Worm (Caenorhabditis elegans) whole organism, midembryonic: Measurements from ENCODE around the gene F55B11.2.

Experiments used
- T22C8.4 ChIP-seq: fragments of 200-800 bp; sonication (Bioruptor generic); IDR thresholded peaks from 2 replicates; pipeline ENCODE4 v1.3.6; 2022; ENCODE audit warnings: missing genetic modification characterization, missing compliant biosample characterization
- cog-1 ChIP-seq: sonication (generic microtip); optimal IDR thresholded peaks from 2 replicates; lab custom pipeline; 2016; ENCODE audit warnings: missing genetic modification characterization, missing compliant biosample characterization
- flt-1 ChIP-seq: fragments of 200-800 bp; sonication (Bioruptor generic); IDR thresholded peaks from 2 replicates; pipeline ENCODE4 v1.3.6; 2022; ENCODE audit warnings: missing genetic modification characterization, missing compliant biosample characterization
- klf-2 ChIP-seq: fragments of 200-800 bp; sonication (Bioruptor generic); conservative IDR thresholded peaks from 2 replicates; pipeline ENCODE4 v1.3.6; 2022; ENCODE audit warnings: missing genetic modification reagents, missing genetic modification characterization, missing compliant biosample characterization
- med-1 ChIP-seq: sonication (generic microtip); optimal IDR thresholded peaks from 2 replicates; lab custom pipeline; 2017; ENCODE audit warnings: missing genetic modification characterization, mild to moderate bottlenecking, missing compliant biosample characterization, antibody characterized with exemption, missing genetic modification reagents; ENCODE audit not compliant: insufficient read depth
- ref-1 ChIP-seq: fragments of 200-800 bp; sonication (Bioruptor generic); conservative IDR thresholded peaks from 2 replicates; pipeline ENCODE4 v1.3.6; 2022; ENCODE audit warnings: missing genetic modification reagents, missing genetic modification characterization, missing compliant biosample characterization
- tab-1 ChIP-seq: fragments of 200-800 bp; sonication (Bioruptor generic); IDR thresholded peaks from 2 replicates; pipeline ENCODE4 v1.3.6; 2022; ENCODE audit warnings: missing genetic modification characterization, missing compliant biosample characterization
- ztf-29 ChIP-seq: fragments of 200-800 bp; sonication (Bioruptor generic); IDR thresholded peaks from 2 replicates; pipeline ENCODE4 v1.3.6; 2022; ENCODE audit warnings: missing genetic modification reagents, missing genetic modification characterization, missing compliant biosample characterization

DNA sequence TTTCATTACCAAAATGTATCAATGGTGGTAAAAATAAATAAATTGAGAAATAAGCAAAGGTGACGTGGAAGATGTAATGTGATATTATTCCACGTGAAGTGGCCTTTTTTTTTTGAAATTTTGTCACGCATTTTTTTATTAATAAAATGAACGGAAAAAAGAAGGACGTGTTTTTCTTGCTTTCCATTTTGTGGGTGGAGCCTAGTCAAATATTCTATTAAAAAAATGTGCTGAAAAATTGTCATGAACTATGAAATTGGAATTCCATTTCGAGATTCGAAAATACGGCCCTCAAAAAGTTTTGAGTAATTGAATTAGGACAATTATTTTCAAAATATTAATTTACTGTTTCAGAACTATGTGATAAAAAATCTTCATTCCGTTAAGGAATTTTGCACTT lies 1.2 kb downstream of the F55B11.2 start, which contains the start of gene F55B11.7:
- TF ChIP-seq cog-1 (tag; lab: Kevin White, UChicago) (no peak), klf-2 (GFP tag; lab: Robert Waterston, UW) (no peak), tab-1 (GFP tag; lab: Robert Waterston, UW) (no peak), T22C8.4 (GFP tag; lab: Robert Waterston, UW) (no peak), ref-1 (GFP tag; lab: Robert Waterston, UW) (no peak), ztf-29 (no peak), flt-1 (GFP tag; lab: Robert Waterston, UW) (no peak), med-1 (GFP tag; lab: Kevin White, UChicago) (no peak)
